Worm (Caenorhabditis elegans): Measurements from ENCODE around the gene unc-82.

The unc-82 gene

ce11 chrIV:7393700-7394099, 30.6 kb upstream of the unc-82 start, which contains the start of gene pitr-1 (continued):
- TF ChIP-seq skn-1 (tag; optimal IDR thresholded peaks at IDR 0.05) (no peak), mdt-29 (GFP tag; IDR thresholded peaks at IDR 0.05) (no peak), set-16 (GFP tag; IDR thresholded peaks at IDR 0.05) (no peak), hlh-30 (tag; optimal IDR thresholded peaks at IDR 0.05; ENCODE audit: insufficient read depth) (peak; percentile 54), cey-2 (tag; optimal IDR thresholded peaks at IDR 0.05; ENCODE audit: borderline replicate concordance, insufficient read depth) (no peak), lir-3 (tag; optimal IDR thresholded peaks at IDR 0.05) (no peak), nhr-48 (tag; optimal IDR thresholded peaks at IDR 0.05) (no peak), egl-43 (GFP tag; IDR thresholded peaks at IDR 0.05) (peak; percentile 20; the same call in 1 of the 2 replicates), D1046.2 (GFP tag; IDR thresholded peaks at IDR 0.05) (no peak), madf-5 (GFP tag; IDR thresholded peaks at IDR 0.05) (no peak), ceh-44 (GFP tag; IDR thresholded peaks at IDR 0.05) (no peak), ztf-11 (tag; optimal IDR thresholded peaks at IDR 0.05) (no peak), vab-7 (GFP tag; IDR thresholded peaks at IDR 0.05) (no peak), T26A8.4 (GFP tag; IDR thresholded peaks at IDR 0.05) (no peak), dmd-9 (GFP tag; IDR thresholded peaks at IDR 0.05) (no peak), T20F7.1 (GFP tag; optimal IDR thresholded peaks at IDR 0.05) (no peak), gei-8 (GFP tag; optimal IDR thresholded peaks at IDR 0.05) (no peak), Y48G9A.11 (GFP tag; IDR thresholded peaks at IDR 0.05) (no peak), fos-1 (tag; optimal IDR thresholded peaks at IDR 0.05) (peak; percentile 24), pqm-1 (tag; optimal IDR thresholded peaks at IDR 0.05) (peak; percentile 88), unc-39 (tag; optimal IDR thresholded peaks at IDR 0.05) (no peak), R02D3.7 (tag; optimal IDR thresholded peaks at IDR 0.05) (no peak), fkh-10 (GFP tag; optimal IDR thresholded peaks at IDR 0.05) (no peak), lin-1 (GFP tag; IDR thresholded peaks at IDR 0.05) (no peak), nhr-25 (tag; optimal IDR thresholded peaks at IDR 0.05; ENCODE audit: borderline replicate concordance, insufficient read depth) (no peak), aly-2 (tag; optimal IDR thresholded peaks at IDR 0.05) (no peak), nhr-28 (tag; optimal IDR thresholded peaks at IDR 0.05) (peak; percentile 78), snpc-1.2 (GFP tag; IDR thresholded peaks at IDR 0.05) (no peak), duxl-1 (tag; optimal IDR thresholded peaks at IDR 0.05; ENCODE audit: poor library complexity) (no peak), ceh-20 (GFP tag; IDR thresholded peaks at IDR 0.05) (no peak), dmd-8 (GFP tag; IDR thresholded peaks at IDR 0.05) (no peak), ZK337.2 (GFP tag; IDR thresholded peaks at IDR 0.05) (no peak), mdl-1 (tag; optimal IDR thresholded peaks at IDR 0.05) (peak in 1 of 2 experiments; percentile 13), madf-9 (GFP tag; conservative IDR thresholded peaks at IDR 0.05) (no peak), ces-1 (GFP tag; optimal IDR thresholded peaks at IDR 0.05) (no peak), spr-1 (tag; optimal IDR thresholded peaks at IDR 0.05) (no peak), ZK546.5 (tag; optimal IDR thresholded peaks at IDR 0.05) (no peak), mxl-2 (GFP tag; conservative IDR thresholded peaks at IDR 0.05) (no peak), mep-1 (tag; optimal IDR thresholded peaks at IDR 0.05) (no peak), zip-2 (tag; optimal IDR thresholded peaks at IDR 0.05) (no peak), lin-13 (GFP tag; optimal IDR thresholded peaks at IDR 0.05) (peak; percentile 2), ceh-32 (tag; optimal IDR thresholded peaks at IDR 0.05; ENCODE audit: poor library complexity) (no peak), nhr-111 (GFP tag; optimal IDR thresholded peaks at IDR 0.05) (no peak), saeg-2 (GFP tag; IDR thresholded peaks at IDR 0.05) (no peak), hlh-11 (tag; optimal IDR thresholded peaks at IDR 0.05) (peak; percentile 88), zag-1 (tag; optimal IDR thresholded peaks at IDR 0.05) (no peak), mxl-3 (GFP tag; optimal IDR thresholded peaks at IDR 0.05) (no peak), nhr-102 (tag; optimal IDR thresholded peaks at IDR 0.05) (peak; percentile 38), zip-11 (GFP tag; IDR thresholded peaks at IDR 0.05) (no peak), lim-7 (GFP tag; IDR thresholded peaks at IDR 0.05) (no peak), lsy-2 (tag; optimal IDR thresholded peaks at IDR 0.05) (no peak), nhr-6 (tag; optimal IDR thresholded peaks at IDR 0.05) (no peak)
